Fruit fly (Drosophila melanogaster) whole organism, embryonic: Measurements from ENCODE around the gene Rcd2.

Source experiments
- CG10267 ChIP-seq: fragments of 200-800 bp; sonication (Bioruptor generic); optimal IDR thresholded peaks from 2 replicates; lab custom pipeline; 2018; ENCODE audit warnings: missing biosample characterization, mild to moderate bottlenecking, missing genetic modification characterization, moderate library complexity
- CG11398 ChIP-seq: fragments of 200-800 bp; sonication (Bioruptor generic); optimal IDR thresholded peaks from 2 replicates; lab custom pipeline; 2016; ENCODE audit warnings: missing biosample characterization, missing genetic modification characterization
- CG7839 ChIP-seq: fragments of 200-800 bp; sonication (Bioruptor generic); optimal IDR thresholded peaks from 3 replicates; lab custom pipeline; 2018; ENCODE audit warnings: missing biosample characterization, mild to moderate bottlenecking, missing genetic modification characterization, moderate library complexity
- CG8281 ChIP-seq: fragments of 200-800 bp; sonication (Bioruptor generic); optimal IDR thresholded peaks from 2 replicates; lab custom pipeline; 2018; ENCODE audit warnings: missing biosample characterization, mild to moderate bottlenecking, missing genetic modification characterization, moderate library complexity
- CkIIα-i1 ChIP-seq: fragments of 200-800 bp; sonication (Bioruptor generic); IDR thresholded peaks from 2 replicates; pipeline ENCODE4 v1.3.6; 2022; ENCODE audit warnings: missing biosample characterization, missing genetic modification characterization
- Dad ChIP-seq: fragments of 200-800 bp; sonication (Bioruptor generic); optimal IDR thresholded peaks from 3 replicates; lab custom pipeline; 2016; ENCODE audit warnings: missing biosample characterization, missing genetic modification characterization
- Deaf1 ChIP-seq: fragments of 200-800 bp; optimal IDR thresholded peaks from 3 replicates; lab custom pipeline; 2019; ENCODE audit warnings: missing biosample characterization, mild to moderate bottlenecking, missing genetic modification characterization, moderate library complexity
- Pdp1 ChIP-seq, 2 experiments: fragments of 200-800 bp; sonication (Bioruptor generic); optimal IDR thresholded peaks; 3 replicates each; lab custom pipeline; 2016; ENCODE audit warnings: missing biosample characterization in 2 of 2, missing genetic modification characterization in 2 of 2, mild to moderate bottlenecking in 1 of 2, moderate library complexity in 1 of 2
- Sry-β ChIP-seq: fragments of 200-800 bp; sonication (Bioruptor generic); optimal IDR thresholded peaks from 2 replicates; lab custom pipeline; 2018; ENCODE audit warnings: missing biosample characterization, mild to moderate bottlenecking, missing genetic modification characterization, moderate library complexity

DNA sequence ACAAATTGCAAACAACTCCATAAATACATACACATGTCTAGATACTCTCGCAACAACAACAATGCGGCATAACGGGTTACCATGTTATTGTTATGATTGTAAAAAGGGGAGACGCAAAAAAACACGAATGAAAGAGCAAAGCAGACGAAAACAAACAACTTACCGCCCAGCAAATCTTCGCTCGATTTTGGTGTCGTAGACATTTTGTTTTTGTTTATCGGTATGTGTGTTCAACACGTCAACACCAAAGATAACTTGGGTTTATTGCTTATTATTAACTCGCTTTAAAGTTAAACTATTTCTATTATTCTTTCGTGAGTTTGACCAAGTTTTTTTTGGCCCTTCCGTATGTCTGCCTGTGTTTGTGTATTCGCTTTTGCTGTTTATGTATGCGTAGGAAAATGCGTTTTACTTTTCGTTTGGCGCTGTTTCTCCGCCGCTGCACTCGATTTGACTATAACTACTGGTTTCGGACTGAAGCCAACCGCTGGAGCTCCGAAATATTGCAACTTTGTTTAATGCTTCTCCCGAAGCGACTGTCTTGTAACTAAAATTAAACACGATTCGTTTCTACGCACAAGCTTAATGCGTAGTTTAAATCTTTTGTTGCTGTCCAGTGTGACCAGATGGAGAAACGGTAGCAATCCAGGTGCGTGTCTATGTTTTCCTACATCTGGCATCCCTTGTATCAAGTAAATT, 21.3 kb downstream of the Rcd2 start, which contains the start of gene BNIP3:
- TF ChIP-seq CG10267 (tag; lab: Kevin White, UChicago) (peak; percentile 27), Sry-β (GFP tag; lab: Kevin White, UChicago) (peak; percentile 42), CG8281 (tag; lab: Kevin White, UChicago) (no peak), Dad (GFP tag; lab: Kevin White, UChicago) (no peak), CkIIα-i1 (GFP tag; lab: Robert Waterston, UW) (no peak), CG11398 (no peak), CG7839 (tag; lab: Kevin White, UChicago) (no peak), Deaf1 (peak; percentile 66), Pdp1 (GFP tag; optimal IDR thresholded peaks at IDR 0.05; lab: Kevin White, UChicago) (no peak)
